Worm (Caenorhabditis elegans) whole organism, L1 larva: ENCODE results near the gene R09H10.2.

Experiments
- efl-3 ChIP-seq: fragments of 200-800 bp; sonication (Bioruptor generic); optimal IDR thresholded peaks from 2 replicates; lab custom pipeline; 2018; ENCODE audit warnings: mild to moderate bottlenecking, missing genetic modification characterization, missing compliant biosample characterization
- lin-39 ChIP-seq: fragments of 150-350 bp; optimal IDR thresholded peaks from 2 replicates; lab custom pipeline; 2014; ENCODE audit warnings: missing biosample characterization, missing genetic modification reagents, missing genetic modification characterization
- nhr-12 ChIP-seq: sonication (generic microtip); optimal IDR thresholded peaks from 2 replicates; lab custom pipeline; 2017; ENCODE audit warnings: missing biosample characterization, missing genetic modification characterization
- nhr-76 ChIP-seq: sonication (generic microtip); optimal IDR thresholded peaks from 2 replicates; lab custom pipeline; 2017; ENCODE audit warnings: missing biosample characterization, missing genetic modification characterization
- tbx-2 ChIP-seq: sonication (generic microtip); optimal IDR thresholded peaks from 2 replicates; lab custom pipeline; 2016; ENCODE audit warnings: missing genetic modification characterization, missing compliant biosample characterization

DNA sequence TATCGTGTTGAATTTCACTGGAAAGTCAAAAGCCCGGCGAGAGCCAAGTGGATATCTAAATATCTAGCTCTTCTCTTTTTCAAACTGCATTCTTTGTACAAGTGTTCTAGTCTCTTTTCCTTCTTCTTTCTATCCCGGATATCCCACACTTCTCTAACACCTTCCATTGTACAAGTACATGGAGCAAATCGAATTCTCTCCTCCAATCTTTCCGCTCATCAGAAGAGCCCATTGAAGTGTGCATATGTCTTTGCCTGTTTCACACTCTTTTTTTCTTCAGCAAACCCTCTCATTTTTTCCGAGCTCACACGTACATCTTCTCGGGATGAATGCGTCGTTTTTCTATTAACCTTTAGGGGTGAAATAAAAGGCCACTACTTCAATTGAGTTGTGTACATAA, 29.3 kb upstream of the R09H10.2 start:
- TF ChIP-seq efl-3 (GFP tag; lab: Kevin White, UChicago): no peak
- TF ChIP-seq nhr-12 (tag; lab: Kevin White, UChicago): no peak
- no peak for TF ChIP-seq tbx-2 (tag; lab: Kevin White, UChicago)
- no peak for TF ChIP-seq nhr-76
- TF ChIP-seq lin-39 (tag; lab: Kevin White, UChicago): no peak
